Fruit fly (Drosophila melanogaster) whole organism, embryonic: ENCODE results near the gene Ythdf.
A peak's percentile ranks its signal among the peaks of the same experiment; 100 is the strongest.

Experiments used
- Awh ChIP-seq: fragments of 200-800 bp; sonication (Bioruptor generic); IDR thresholded peaks from 2 replicates; pipeline ENCODE4, ENCODE4 v1.3.6; 2022; ENCODE audit warnings: missing biosample characterization, missing genetic modification characterization
- CG10274 ChIP-seq: fragments of 200-800 bp; sonication (Bioruptor generic); optimal IDR thresholded peaks from 3 replicates; lab custom pipeline; 2017; ENCODE audit warnings: missing biosample characterization, mild to moderate bottlenecking, missing genetic modification characterization
- CG10979 ChIP-seq: fragments of 200-800 bp; sonication (Bioruptor generic); optimal IDR thresholded peaks from 2 replicates; lab custom pipeline; 2018; ENCODE audit warnings: missing biosample characterization, mild to moderate bottlenecking, missing genetic modification characterization, moderate library complexity
- CG11456 ChIP-seq: fragments of 200-800 bp; sonication (Bioruptor generic); IDR thresholded peaks from 3 replicates; pipeline ENCODE4 v1.3.6; 2022; ENCODE audit warnings: missing biosample characterization, missing genetic modification characterization
- CG12391 ChIP-seq: fragments of 200-800 bp; sonication (Bioruptor generic); optimal IDR thresholded peaks from 3 replicates; lab custom pipeline; 2018; ENCODE audit warnings: missing biosample characterization, mild to moderate bottlenecking, missing genetic modification characterization, moderate library complexity
- CG13287 ChIP-seq: fragments of 200-800 bp; sonication (Bioruptor generic); IDR thresholded peaks from 2 replicates; pipeline ENCODE4 v1.3.6; 2022; ENCODE audit warnings: missing biosample characterization, missing genetic modification characterization; ENCODE audit not compliant: partially characterized antibody
- CG14441 ChIP-seq: fragments of 200-800 bp; sonication (Bioruptor generic); IDR thresholded peaks from 2 replicates; pipeline ENCODE4 v1.3.6; 2022; ENCODE audit warnings: missing biosample characterization, missing genetic modification characterization
- CG14965 ChIP-seq: fragments of 200-800 bp; sonication (Bioruptor generic); optimal IDR thresholded peaks from 2 replicates; lab custom pipeline; 2016; ENCODE audit warnings: missing biosample characterization, missing genetic modification characterization, borderline replicate concordance
- CG15011 ChIP-seq: fragments of 200-800 bp; sonication (Bioruptor generic); optimal IDR thresholded peaks from 3 replicates; lab custom pipeline; 2018; ENCODE audit warnings: missing biosample characterization, mild to moderate bottlenecking, missing genetic modification characterization
- CG15514 ChIP-seq: fragments of 200-800 bp; sonication (Bioruptor generic); optimal IDR thresholded peaks from 3 replicates; lab custom pipeline; 2017; ENCODE audit warnings: missing biosample characterization, missing genetic modification characterization, mild to moderate bottlenecking, moderate library complexity, missing genetic modification reagents
- CG1603 ChIP-seq: fragments of 200-800 bp; sonication (Bioruptor generic); optimal IDR thresholded peaks from 2 replicates; lab custom pipeline; 2019; ENCODE audit warnings: missing biosample characterization, mild to moderate bottlenecking, missing genetic modification characterization, moderate library complexity
- CG30431 ChIP-seq: fragments of 200-800 bp; sonication (Bioruptor generic); optimal IDR thresholded peaks from 2 replicates; lab custom pipeline; 2017; ENCODE audit warnings: missing biosample characterization, missing genetic modification characterization
- CG4730 ChIP-seq: fragments of 200-800 bp; sonication (Bioruptor generic); IDR thresholded peaks from 2 replicates; pipeline ENCODE4 v1.3.6; 2022; ENCODE audit warnings: missing biosample characterization, missing genetic modification characterization
- CG7928 ChIP-seq: fragments of 200-800 bp; sonication (Bioruptor generic); optimal IDR thresholded peaks from 2 replicates; lab custom pipeline; 2017; ENCODE audit warnings: missing biosample characterization, mild to moderate bottlenecking, missing genetic modification characterization
- CG9437 ChIP-seq: fragments of 200-800 bp; sonication (Bioruptor generic); optimal IDR thresholded peaks from 2 replicates; lab custom pipeline; 2018; ENCODE audit warnings: missing biosample characterization, mild to moderate bottlenecking, missing genetic modification characterization
- CG9932 ChIP-seq: fragments of 200-800 bp; sonication (Bioruptor generic); IDR thresholded peaks from 2 replicates; pipeline ENCODE4 v1.3.6; 2022; ENCODE audit warnings: missing biosample characterization, missing genetic modification characterization
- Dip3 ChIP-seq: fragments of 200-800 bp; sonication (Bioruptor generic); optimal IDR thresholded peaks from 3 replicates; lab custom pipeline; 2016; ENCODE audit warnings: missing biosample characterization, missing genetic modification characterization
- H15 ChIP-seq: fragments of 200-800 bp; sonication (Bioruptor generic); IDR thresholded peaks from 3 replicates; pipeline ENCODE4 v1.3.6; 2022; ENCODE audit warnings: missing biosample characterization, missing genetic modification characterization
- Mad ChIP-seq: fragments of 200-800 bp; sonication (Bioruptor generic); optimal IDR thresholded peaks from 2 replicates; lab custom pipeline; 2016; ENCODE audit warnings: missing biosample characterization, missing genetic modification characterization
- NC2α ChIP-seq: fragments of 200-800 bp; sonication (Bioruptor generic); optimal IDR thresholded peaks from 2 replicates; lab custom pipeline; 2016; ENCODE audit warnings: missing biosample characterization, missing genetic modification characterization
- NK7.1 ChIP-seq: fragments of 200-800 bp; sonication (Bioruptor generic); optimal IDR thresholded peaks from 3 replicates; lab custom pipeline; 2016; ENCODE audit warnings: missing biosample characterization, missing genetic modification characterization
- Optix ChIP-seq: fragments of 200-800 bp; sonication (Bioruptor generic); IDR thresholded peaks from 3 replicates; pipeline ENCODE4 v1.3.6; 2022; ENCODE audit warnings: missing biosample characterization, missing genetic modification characterization
- Sin3A ChIP-seq: fragments of >200 bp; optimal IDR thresholded peaks from 2 replicates; lab custom pipeline; 2018
- bcd ChIP-seq: fragments of 200-800 bp; sonication (Bioruptor generic); optimal IDR thresholded peaks from 2 replicates; lab custom pipeline; 2017; ENCODE audit warnings: missing biosample characterization, mild to moderate bottlenecking, missing genetic modification characterization
- btn ChIP-seq: fragments of 200-800 bp; sonication (Bioruptor generic); optimal IDR thresholded peaks from 2 replicates; lab custom pipeline; 2016; ENCODE audit warnings: missing biosample characterization, missing genetic modification characterization
- dm ChIP-seq: fragments of 200-800 bp; sonication (Bioruptor generic); optimal IDR thresholded peaks from 3 replicates; lab custom pipeline; 2016; ENCODE audit warnings: missing biosample characterization, missing genetic modification characterization
- en ChIP-seq: fragments of 200-800 bp; sonication (Bioruptor generic); optimal IDR thresholded peaks from 2 replicates; lab custom pipeline; 2016; ENCODE audit warnings: missing biosample characterization, missing genetic modification characterization
- fd3F ChIP-seq: fragments of 200-800 bp; sonication (Bioruptor generic); optimal IDR thresholded peaks from 2 replicates; lab custom pipeline; 2018; ENCODE audit warnings: missing biosample characterization, mild to moderate bottlenecking, missing genetic modification characterization, moderate library complexity
- fru ChIP-seq: fragments of >200 bp; optimal IDR thresholded peaks from 2 replicates; lab custom pipeline; 2017
- ftz-f1 ChIP-seq: fragments of 200-800 bp; sonication (Bioruptor generic); optimal IDR thresholded peaks from 2 replicates; lab custom pipeline; 2016; ENCODE audit warnings: missing biosample characterization, missing genetic modification characterization
- gce ChIP-seq: fragments of 200-800 bp; sonication (Bioruptor generic); IDR thresholded peaks from 3 replicates; pipeline ENCODE4 v1.3.6; 2022; ENCODE audit warnings: missing biosample characterization, missing genetic modification characterization
- grau ChIP-seq: fragments of 200-800 bp; optimal IDR thresholded peaks from 3 replicates; lab custom pipeline; 2019; ENCODE audit warnings: missing biosample characterization, mild to moderate bottlenecking, missing genetic modification characterization, moderate library complexity
- lov ChIP-seq, 2 experiments: fragments of 200-800 bp in 1 of 2; fragments of >200 bp in 1 of 2; sonication (Bioruptor generic) in 1 of 2; IDR thresholded peaks in 1 of 2; optimal IDR thresholded peaks in 1 of 2; 2 replicates in 1 of 2; 3 replicates in 1 of 2; pipeline versions ENCODE4 v1.3.6 to Lab custom; 2017 to 2022; ENCODE audit warnings: missing biosample characterization in 1 of 2, missing genetic modification characterization in 1 of 2
- mirr ChIP-seq: fragments of 200-800 bp; sonication (Bioruptor generic); optimal IDR thresholded peaks from 3 replicates; lab custom pipeline; 2018; ENCODE audit warnings: missing biosample characterization, mild to moderate bottlenecking, missing genetic modification characterization
- nerfin-2 ChIP-seq: fragments of 200-800 bp; sonication (Bioruptor generic); IDR thresholded peaks from 2 replicates; pipeline ENCODE4 v1.3.6; 2022; ENCODE audit warnings: missing biosample characterization, missing genetic modification characterization; ENCODE audit not compliant: partially characterized antibody
- rib ChIP-seq: fragments of 200-800 bp; sonication (Bioruptor generic); IDR thresholded peaks from 2 replicates; pipeline ENCODE4 v1.3.6; 2022; ENCODE audit warnings: missing biosample characterization, missing genetic modification characterization
- sc ChIP-seq, 3 experiments: fragments of >200 bp in 2 of 3; fragments of 200-800 bp in 1 of 3; sonication (Bioruptor generic) in 1 of 3; optimal IDR thresholded peaks; 2 replicates in 2 of 3; 3 replicates in 1 of 3; lab custom pipeline; 2017; ENCODE audit warnings: mild to moderate bottlenecking in 1 of 3, missing biosample characterization in 1 of 3, missing genetic modification characterization in 1 of 3, missing genetic modification reagents in 1 of 3
- sens-2 ChIP-seq: fragments of 200-800 bp; sonication (Bioruptor generic); IDR thresholded peaks from 2 replicates; pipeline ENCODE4 v1.3.6; 2022; ENCODE audit warnings: missing biosample characterization, missing genetic modification characterization
- sima ChIP-seq: fragments of 200-800 bp; sonication (Bioruptor generic); optimal IDR thresholded peaks from 2 replicates; lab custom pipeline; 2016; ENCODE audit warnings: missing biosample characterization, missing genetic modification characterization
- sna ChIP-seq: fragments of 200-800 bp; sonication (Bioruptor generic); IDR thresholded peaks from 2 replicates; pipeline ENCODE4 v1.3.6; 2022; ENCODE audit warnings: missing biosample characterization, missing genetic modification characterization; ENCODE audit not compliant: partially characterized antibody
- stc ChIP-seq: fragments of 200-800 bp; sonication (Bioruptor generic); IDR thresholded peaks from 2 replicates; pipeline ENCODE4 v1.3.6; 2022; ENCODE audit warnings: missing biosample characterization, missing genetic modification characterization
- stwl ChIP-seq: fragments of 200-800 bp; sonication (Bioruptor generic); optimal IDR thresholded peaks from 3 replicates; lab custom pipeline; 2018; ENCODE audit warnings: missing biosample characterization, mild to moderate bottlenecking, missing genetic modification characterization, moderate library complexity
- tgo ChIP-seq: fragments of 200-800 bp; sonication (Bioruptor generic); IDR thresholded peaks from 3 replicates; pipeline ENCODE4 v1.3.6; 2022; ENCODE audit warnings: missing biosample characterization, missing genetic modification characterization
- tup ChIP-seq: fragments of 200-800 bp; sonication (Bioruptor generic); optimal IDR thresholded peaks from 2 replicates; lab custom pipeline; 2016; ENCODE audit warnings: missing biosample characterization, mild to moderate bottlenecking, missing genetic modification characterization, moderate library complexity
- unc-4 ChIP-seq: fragments of 200-800 bp; sonication (Bioruptor generic); IDR thresholded peaks from 2 replicates; pipeline ENCODE4 v1.3.6; 2022; ENCODE audit warnings: missing biosample characterization, missing genetic modification characterization; ENCODE audit not compliant: partially characterized antibody
- vnd ChIP-seq: fragments of 200-800 bp; sonication (Bioruptor generic); IDR thresholded peaks from 3 replicates; pipeline ENCODE4 v1.3.6; 2022; ENCODE audit warnings: missing biosample characterization, missing genetic modification characterization; ENCODE audit not compliant: partially characterized antibody
- wek ChIP-seq: fragments of 200-800 bp; sonication (Bioruptor generic); optimal IDR thresholded peaks from 3 replicates; lab custom pipeline; 2018; ENCODE audit warnings: missing biosample characterization, mild to moderate bottlenecking, missing genetic modification characterization, moderate library complexity
- zen2 ChIP-seq: fragments of 200-800 bp; sonication (Bioruptor generic); IDR thresholded peaks from 3 replicates; pipeline ENCODE4 v1.3.6; 2022; ENCODE audit warnings: missing biosample characterization, missing genetic modification characterization; ENCODE audit not compliant: partially characterized antibody
- zfh1 ChIP-seq: fragments of 200-800 bp; sonication (Bioruptor generic); IDR thresholded peaks from 3 replicates; pipeline ENCODE4 v1.3.6; 2022; ENCODE audit warnings: missing biosample characterization, missing genetic modification characterization

Gene Ythdf

DNA sequence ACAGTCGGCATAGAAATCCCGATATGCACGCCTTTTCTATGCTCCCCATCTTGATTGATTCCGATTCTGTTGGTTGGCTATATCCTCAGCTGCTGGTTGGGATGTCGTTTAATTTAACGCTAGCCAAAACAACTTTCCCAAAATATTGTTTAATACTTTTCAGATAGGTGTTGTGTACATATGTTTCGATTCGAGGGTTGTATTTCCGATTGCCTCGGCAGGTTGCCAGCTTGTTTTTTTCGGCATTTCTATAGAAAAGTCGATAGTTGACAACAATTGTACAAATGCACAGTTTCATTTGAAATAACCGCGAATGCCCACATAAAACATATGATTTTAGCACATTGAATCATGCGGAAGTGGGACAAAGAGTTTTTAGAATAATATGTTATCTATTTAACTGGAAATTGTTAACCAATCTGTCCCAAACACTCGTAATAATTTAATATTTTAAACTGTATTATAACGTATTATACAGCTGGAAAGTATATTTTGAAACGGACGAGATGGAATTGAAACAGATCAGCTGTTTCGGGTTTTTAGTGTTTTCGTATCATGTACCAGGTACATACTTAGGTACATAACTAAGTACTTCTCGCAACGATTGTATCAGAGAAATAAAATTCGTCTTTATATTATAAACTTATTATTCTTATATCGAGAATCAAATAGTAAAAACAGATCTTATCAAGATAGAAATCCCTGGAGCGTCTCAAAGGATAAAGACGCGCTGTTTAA is 15.6 kb upstream of the Ythdf start, which contains the start of gene CG31109 (continued):
- TF ChIP-seq wek (no peak), H15 (no peak), NK7.1 (no peak), sna (GFP tag; lab: Robert Waterston, UW) (peak; percentile 39; the same call in 1 of the 2 replicates), sc (optimal IDR thresholded peaks at IDR 0.05; lab: Kevin White, UChicago) (no peak), sc (GFP tag; optimal IDR thresholded peaks at IDR 0.05; lab: Kevin White, UChicago) (no peak), Optix (GFP tag; lab: Robert Waterston, UW) (no peak), CG10274 (GFP tag; lab: Kevin White, UChicago) (no peak), grau (tag; lab: Kevin White, UChicago) (peak; percentile 39), zfh1 (GFP tag; lab: Robert Waterston, UW) (no peak), CG11456 (GFP tag; lab: Robert Waterston, UW) (no peak), zen2 (GFP tag; lab: Robert Waterston, UW) (no peak), en (GFP tag; lab: Kevin White, UChicago) (no peak), vnd (GFP tag; lab: Robert Waterston, UW) (no peak), CG13287 (GFP tag; lab: Robert Waterston, UW) (peak; percentile 61), CG15514 (GFP tag; lab: Kevin White, UChicago) (peak; percentile 62), CG30431 (GFP tag; lab: Kevin White, UChicago) (no peak), tup (no peak), nerfin-2 (GFP tag; lab: Robert Waterston, UW) (no peak), Dip3 (GFP tag; lab: Kevin White, UChicago) (no peak), gce (GFP tag; lab: Robert Waterston, UW) (no peak), CG15011 (GFP tag; lab: Kevin White, UChicago) (no peak), CG10979 (tag; lab: Kevin White, UChicago) (no peak), ftz-f1 (GFP tag; lab: Kevin White, UChicago) (no peak), CG12391 (tag; lab: Kevin White, UChicago) (peak; percentile 46), CG14965 (GFP tag; lab: Kevin White, UChicago) (no peak), stc (no peak), CG9932 (GFP tag; lab: Robert Waterston, UW) (no peak), sens-2 (GFP tag; lab: Robert Waterston, UW) (no peak), tgo (GFP tag; lab: Robert Waterston, UW) (no peak), Awh (GFP tag; lab: Robert Waterston, UW) (no peak), Sin3A (lab: Kevin White, UChicago) (peak; percentile 2), rib (GFP tag; lab: Robert Waterston, UW) (no peak), btn (GFP tag; lab: Kevin White, UChicago) (no peak), mirr (GFP tag; lab: Kevin White, UChicago) (peak; percentile 54), sima (GFP tag; lab: Kevin White, UChicago) (no peak), CG14441 (GFP tag; lab: Robert Waterston, UW) (0 out of 2 replicates have a peak, but pooled peaks have one; percentile 17), bcd (GFP tag; lab: Kevin White, UChicago) (no peak), dm (GFP tag; lab: Kevin White, UChicago) (no peak), Mad (GFP tag; lab: Kevin White, UChicago) (no peak), fru (lab: Kevin White, UChicago) (no peak), unc-4 (peak; percentile 44; the same call in 1 of the 2 replicates), CG9437 (GFP tag; lab: Kevin White, UChicago) (no peak), fd3F (GFP tag; lab: Kevin White, UChicago) (no peak), CG7928 (GFP tag; lab: Kevin White, UChicago) (no peak), CG1603 (tag; lab: Kevin White, UChicago) (peak; percentile 91), CG4730 (GFP tag; lab: Robert Waterston, UW) (no peak), NC2α (GFP tag; lab: Kevin White, UChicago) (no peak), lov (optimal IDR thresholded peaks at IDR 0.05; lab: Kevin White, UChicago) (no peak), lov (GFP tag; IDR thresholded peaks at IDR 0.05; lab: Robert Waterston, UW) (no peak), stwl (tag; lab: Kevin White, UChicago) (peak; percentile 77)
